Worm (Caenorhabditis elegans): ENCODE measurements around the gene ify-1.

Gene ify-1

DNA sequence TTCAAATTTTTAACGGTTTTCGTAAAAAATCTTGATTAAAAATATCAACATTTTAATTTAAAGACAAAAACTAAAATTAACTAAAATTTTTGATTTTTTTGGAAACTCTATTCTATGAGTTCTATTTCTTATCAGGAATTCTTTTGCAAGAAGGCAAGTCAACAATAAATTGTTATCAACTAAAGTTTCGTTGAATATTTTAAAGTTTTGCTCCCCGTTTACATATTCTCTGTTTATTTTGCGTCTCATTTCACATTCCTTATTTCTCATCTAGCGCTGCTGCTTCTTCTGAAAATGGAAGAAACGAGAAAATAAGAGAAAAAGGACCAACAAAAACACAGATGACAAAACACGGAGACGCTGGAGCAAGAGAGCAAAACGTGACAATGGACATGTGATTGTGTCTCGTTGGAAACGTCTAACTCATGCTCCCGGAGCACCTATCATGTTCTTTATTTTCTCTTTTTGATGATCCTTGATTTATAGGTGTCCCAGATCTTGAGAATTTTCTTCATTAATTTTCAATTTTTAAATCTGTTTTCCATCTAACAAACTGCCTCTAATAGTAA is 34.4 kb downstream of the ify-1 start:
- TF ChIP-seq ztf-16 (tag; optimal IDR thresholded peaks at IDR 0.05) (no peak), elt-4 (tag; optimal IDR thresholded peaks at IDR 0.05) (no peak), ceh-22 (tag; optimal IDR thresholded peaks at IDR 0.05) (no peak), K02D7.2 (tag; optimal IDR thresholded peaks at IDR 0.05) (no peak), unc-55 (GFP tag; optimal IDR thresholded peaks at IDR 0.05) (no peak), ahr-1 (tag; optimal IDR thresholded peaks at IDR 0.05) (no peak), elt-2 (tag; optimal IDR thresholded peaks at IDR 0.05) (peak; percentile 74), Y22D7AL.16 (tag; optimal IDR thresholded peaks at IDR 0.05) (no peak)

- TF ChIP-seq odd-2 (tag; optimal IDR thresholded peaks at IDR 0.05), result no peak
- no peak for TF ChIP-seq ceh-18 (tag; optimal IDR thresholded peaks at IDR 0.05)
- TF ChIP-seq elt-2 (tag; optimal IDR thresholded peaks at IDR 0.05), result peak; percentile 93
Observed at ce11 chrII:5019389-5020108, 35.4 kb downstream of the ify-1 start.

DNA sequence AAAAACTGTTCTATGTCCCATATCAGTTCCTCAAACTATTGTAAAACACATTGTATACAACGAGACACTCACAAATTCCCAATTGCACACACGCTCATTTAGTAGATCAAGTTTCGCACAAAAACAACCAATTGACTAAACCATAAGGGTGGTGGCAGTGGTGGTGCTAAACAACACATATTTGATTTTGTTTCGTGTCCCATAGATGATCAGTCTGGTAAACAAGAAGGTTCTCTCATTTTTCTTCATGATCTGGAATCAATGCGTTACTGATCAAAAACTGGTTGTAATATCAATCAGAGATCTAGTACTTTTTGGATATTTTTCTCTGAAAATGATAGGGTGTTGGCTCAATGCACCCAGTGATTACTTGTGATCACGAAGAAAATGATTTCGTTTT is 36.4 kb downstream of the ify-1 start:
- TF ChIP-seq sdc-2 (tag; optimal IDR thresholded peaks at IDR 0.05) (no peak), pax-1 (tag; optimal IDR thresholded peaks at IDR 0.05) (no peak), ceh-14 (tag; optimal IDR thresholded peaks at IDR 0.05) (no peak), dmd-4 (tag; optimal IDR thresholded peaks at IDR 0.05; ENCODE audit: borderline replicate concordance) (no peak), C38D4.7 (GFP tag; optimal IDR thresholded peaks at IDR 0.05) (no peak), npax-4 (tag; optimal IDR thresholded peaks at IDR 0.05) (no peak), hlh-8 (tag; optimal IDR thresholded peaks at IDR 0.05) (no peak), unc-55 (GFP tag; optimal IDR thresholded peaks at IDR 0.05) (no peak), tbx-7 (tag; optimal IDR thresholded peaks at IDR 0.05) (no peak), elt-2 (tag; optimal IDR thresholded peaks at IDR 0.05) (no peak), odd-2 (tag; optimal IDR thresholded peaks at IDR 0.05) (no peak), ztf-16 (tag; optimal IDR thresholded peaks at IDR 0.05) (no peak), ets-4 (tag; optimal IDR thresholded peaks at IDR 0.05) (no peak), pqm-1 (tag; optimal IDR thresholded peaks at IDR 0.05) (no peak), hlh-30 (tag; optimal IDR thresholded peaks at IDR 0.05; ENCODE audit: insufficient read depth) (no peak), Y22D7AL.16 (tag; optimal IDR thresholded peaks at IDR 0.05) (no peak), ceh-19 (GFP tag; optimal IDR thresholded peaks at IDR 0.05) (no peak)

DNA sequence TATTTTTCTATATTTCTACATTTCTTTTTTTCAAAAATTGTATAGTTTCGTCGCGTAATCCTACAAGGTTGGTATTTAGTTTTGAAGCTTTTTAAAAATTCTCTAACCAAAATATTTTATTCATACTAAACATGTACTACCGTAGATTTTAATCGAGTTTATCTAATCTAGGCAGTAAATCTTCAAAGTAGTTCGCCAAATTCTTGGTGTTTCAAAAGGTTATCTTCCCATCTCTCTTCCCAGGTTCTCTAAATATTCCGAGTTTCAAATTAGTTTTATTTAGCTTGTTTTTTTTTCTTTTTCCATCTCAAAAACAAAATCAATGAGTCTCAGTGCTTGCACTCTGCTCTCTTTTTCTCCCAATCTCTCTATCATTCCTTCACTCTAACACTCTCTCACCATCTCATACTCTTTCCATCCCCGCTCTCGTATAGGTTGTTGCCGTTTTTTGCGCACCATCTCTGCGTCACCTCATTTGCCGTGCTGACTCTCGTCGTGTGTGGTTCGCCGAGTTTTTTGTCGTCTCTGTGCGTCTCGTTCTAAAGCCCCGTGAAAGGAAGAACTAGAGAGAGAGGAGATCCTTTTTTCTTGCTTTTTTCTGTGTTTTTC is 37.9 kb downstream of the ify-1 start:
- TF ChIP-seq unc-42 (tag; optimal IDR thresholded peaks at IDR 0.05), result peak; percentile 80
- TF ChIP-seq lim-6 (tag; optimal IDR thresholded peaks at IDR 0.05), result no peak
- TF ChIP-seq ama-1 (optimal IDR thresholded peaks at IDR 0.05), result no peak
- TF ChIP-seq sox-4 (tag; optimal IDR thresholded peaks at IDR 0.05), result peak; percentile 47
- TF ChIP-seq tbx-2 (tag; optimal IDR thresholded peaks at IDR 0.05), result peak; percentile 54
- TF ChIP-seq ceh-34 (tag; optimal IDR thresholded peaks at IDR 0.05), result peak; percentile 27
- TF ChIP-seq hlh-13 (GFP tag; optimal IDR thresholded peaks at IDR 0.05), result no peak
- no peak for TF ChIP-seq ceh-19 (GFP tag; optimal IDR thresholded peaks at IDR 0.05)
- TF ChIP-seq ceh-18 (tag; optimal IDR thresholded peaks at IDR 0.05), result peak; percentile 47
- TF ChIP-seq ets-4 (tag; optimal IDR thresholded peaks at IDR 0.05), result peak; percentile 20
- peak; percentile 55 for TF ChIP-seq ceh-48 (tag; optimal IDR thresholded peaks at IDR 0.05)
- no peak for TF ChIP-seq pat-9 (tag; optimal IDR thresholded peaks at IDR 0.05)
- peak; percentile 16 for TF ChIP-seq hlh-6 (tag; optimal IDR thresholded peaks at IDR 0.05)
- no peak for TF ChIP-seq sox-2 (GFP tag; IDR thresholded peaks at IDR 0.05)
- TF ChIP-seq ceh-14 (tag; optimal IDR thresholded peaks at IDR 0.05), result peak; percentile 31
- no peak for TF ChIP-seq elt-2 (tag; optimal IDR thresholded peaks at IDR 0.05)
- TF ChIP-seq odd-2 (tag; optimal IDR thresholded peaks at IDR 0.05), result no peak
- TF ChIP-seq nhr-11 (tag; optimal IDR thresholded peaks at IDR 0.05), result no peak
- TF ChIP-seq ref-2 (tag; optimal IDR thresholded peaks at IDR 0.05), result no peak
- TF ChIP-seq ceh-31 (tag; optimal IDR thresholded peaks at IDR 0.05), result peak; percentile 79
- TF ChIP-seq eyg-1 (tag; optimal IDR thresholded peaks at IDR 0.05), result no peak
- peak; percentile 24 for TF ChIP-seq C08G9.2 (tag; optimal IDR thresholded peaks at IDR 0.05)
- TF ChIP-seq nfya-1 (tag; optimal IDR thresholded peaks at IDR 0.05), result peak; percentile 69
- no peak for TF ChIP-seq ttx-3 (tag; optimal IDR thresholded peaks at IDR 0.05)
- TF ChIP-seq nhr-232 (tag; optimal IDR thresholded peaks at IDR 0.05), result no peak
- TF ChIP-seq ceh-30 (tag; optimal IDR thresholded peaks at IDR 0.05), result no peak
- TF ChIP-seq F13H6.1 (tag; optimal IDR thresholded peaks at IDR 0.05), result peak; percentile 25
- TF ChIP-seq K09A11.1 (tag; optimal IDR thresholded peaks at IDR 0.05; ENCODE audit: insufficient read depth), result no peak
- no peak for TF ChIP-seq ceh-2 (tag; optimal IDR thresholded peaks at IDR 0.05)
